Worm (Caenorhabditis elegans) whole organism, L4 larva: ENCODE measurements around the gene C44F1.1.

Experiments used
- attf-4 ChIP-seq: sonication (generic microtip); optimal IDR thresholded peaks from 3 replicates; lab custom pipeline; 2017; ENCODE audit warnings: missing biosample characterization, missing genetic modification characterization
- ceh-62 ChIP-seq: sonication (generic microtip); optimal IDR thresholded peaks from 2 replicates; lab custom pipeline; 2017; ENCODE audit warnings: missing biosample characterization, missing genetic modification characterization
- ces-1 ChIP-seq: fragments of 150-350 bp; sonication (generic microtip); optimal IDR thresholded peaks from 4 replicates; lab custom pipeline; 2014; ENCODE audit warnings: missing biosample characterization, missing genetic modification reagents, missing genetic modification characterization
- egl-43 ChIP-seq: fragments of 200-800 bp; sonication (Bioruptor generic); IDR thresholded peaks from 2 replicates; pipeline ENCODE4 v1.3.6; 2022; ENCODE audit warnings: missing genetic modification reagents, missing genetic modification characterization, missing compliant biosample characterization
- fos-1 ChIP-seq: fragments of 150-350 bp; optimal IDR thresholded peaks from 2 replicates; lab custom pipeline; 2014; ENCODE audit warnings: missing biosample characterization, missing genetic modification characterization
- lin-15B ChIP-seq: fragments of 150-350 bp; sonication (generic microtip); optimal IDR thresholded peaks from 3 replicates; lab custom pipeline; 2014; ENCODE audit warnings: missing biosample characterization, missing genetic modification characterization
- lin-39 ChIP-seq: fragments of 150-350 bp; optimal IDR thresholded peaks from 2 replicates; lab custom pipeline; 2014; ENCODE audit warnings: missing biosample characterization, missing genetic modification reagents, missing genetic modification characterization
- madf-9 ChIP-seq: fragments of 200-800 bp; sonication (Bioruptor generic); conservative IDR thresholded peaks from 2 replicates; pipeline ENCODE4 v1.3.6; 2022; ENCODE audit warnings: missing genetic modification reagents, missing genetic modification characterization, missing compliant biosample characterization
- nhr-11 ChIP-seq: fragments of 150-350 bp; optimal IDR thresholded peaks from 2 replicates; lab custom pipeline; 2014; ENCODE audit warnings: missing biosample characterization, missing genetic modification characterization
- nhr-25 ChIP-seq: sonication (generic microtip); optimal IDR thresholded peaks from 2 replicates; lab custom pipeline; 2017; ENCODE audit warnings: missing genetic modification characterization, mild to moderate bottlenecking, missing compliant biosample characterization, antibody characterized with exemption, moderate library complexity, borderline replicate concordance; ENCODE audit not compliant: insufficient read depth
- nhr-77 ChIP-seq: fragments of 150-350 bp; optimal IDR thresholded peaks from 2 replicates; lab custom pipeline; 2014; ENCODE audit warnings: missing biosample characterization, missing genetic modification characterization
- pha-4 ChIP-seq, 2 experiments: fragments of 150-350 bp in 1 of 2; fragments of 200-800 bp in 1 of 2; sonication (Bioruptor generic) in 1 of 2; IDR thresholded peaks in 1 of 2; optimal IDR thresholded peaks in 1 of 2; 2 replicates each; pipeline versions ENCODE4 v1.3.6 to Lab custom; 2014 to 2022; ENCODE audit warnings: missing genetic modification characterization in 2 of 2, missing genetic modification reagents in 2 of 2, missing biosample characterization in 1 of 2, missing compliant biosample characterization in 1 of 2
- zag-1 ChIP-seq: fragments of 150-350 bp; optimal IDR thresholded peaks from 2 replicates; lab custom pipeline; 2014; ENCODE audit warnings: missing biosample characterization, missing genetic modification characterization
- ztf-11 ChIP-seq: fragments of 150-350 bp; optimal IDR thresholded peaks from 2 replicates; lab custom pipeline; 2014; ENCODE audit warnings: missing biosample characterization, missing genetic modification characterization

ce11 chrIII:3806883-3807282, 41.5 kb upstream of the C44F1.1 start:
- TF ChIP-seq attf-4 (tag; lab: Kevin White, UChicago), result no peak
- no peak for TF ChIP-seq nhr-77
- TF ChIP-seq zag-1 (tag; lab: Kevin White, UChicago), result no peak
- no peak for TF ChIP-seq ces-1 (GFP tag; lab: Kevin White, UChicago)
- no peak for TF ChIP-seq pha-4 (GFP tag; IDR thresholded peaks at IDR 0.05; lab: Robert Waterston, UW)
- TF ChIP-seq pha-4 (tag; optimal IDR thresholded peaks at IDR 0.05; lab: Kevin White, UChicago), result no peak
- TF ChIP-seq ceh-62 (tag; lab: Kevin White, UChicago), result no peak
- TF ChIP-seq egl-43 (GFP tag; lab: Robert Waterston, UW), result no peak
- no peak for TF ChIP-seq fos-1 (tag; lab: Kevin White, UChicago)
- no peak for TF ChIP-seq nhr-11 (tag; lab: Kevin White, UChicago)
- TF ChIP-seq lin-15B, result no peak
- no peak for TF ChIP-seq madf-9 (GFP tag; lab: Robert Waterston, UW)
- TF ChIP-seq nhr-25, result no peak
- TF ChIP-seq lin-39 (tag; lab: Kevin White, UChicago), result no peak
- TF ChIP-seq ztf-11 (tag; lab: Kevin White, UChicago), result no peak
